Worm (Caenorhabditis elegans): ENCODE measurements around the gene Y38F1A.4.

- TF ChIP-seq T26A8.4 (GFP tag; IDR thresholded peaks at IDR 0.05) (no peak), ZK337.2 (GFP tag; IDR thresholded peaks at IDR 0.05) (no peak), lin-13 (GFP tag; optimal IDR thresholded peaks at IDR 0.05) (no peak), nhr-77 (tag; optimal IDR thresholded peaks at IDR 0.05) (no peak), madf-9 (GFP tag; conservative IDR thresholded peaks at IDR 0.05) (no peak), unc-62 (GFP tag; optimal IDR thresholded peaks at IDR 0.05 in 1 of 2) (no peak), unc-62 (tag; optimal IDR thresholded peaks at IDR 0.05) (no peak), dpl-1 (GFP tag; optimal IDR thresholded peaks at IDR 0.05) (no peak), lir-3 (tag; optimal IDR thresholded peaks at IDR 0.05) (no peak), mxl-3 (GFP tag; optimal IDR thresholded peaks at IDR 0.05) (no peak)
These were observed 13.3 kb upstream of the Y38F1A.4 start for ce11 chrII:12982830-12983229.

All from whole organism, L4 larva.